Fruit fly (Drosophila melanogaster) whole organism, embryonic: ENCODE results near the gene dlp.

ENCODE experiments used
- Ada2b ChIP-seq: fragments of 200-800 bp; sonication (Bioruptor generic); IDR thresholded peaks from 2 replicates; pipeline ENCODE4 v1.3.6; 2022; ENCODE audit warnings: missing biosample characterization, missing genetic modification characterization
- B-H2 ChIP-seq: fragments of 200-800 bp; sonication (Bioruptor generic); optimal IDR thresholded peaks from 2 replicates; lab custom pipeline; 2018; ENCODE audit warnings: missing biosample characterization, mild to moderate bottlenecking, missing genetic modification characterization
- CG1024 ChIP-seq: fragments of 200-800 bp; sonication (Bioruptor generic); IDR thresholded peaks from 2 replicates; pipeline ENCODE4 v1.3.6; 2022; ENCODE audit warnings: missing biosample characterization, missing genetic modification characterization
- CG10979 ChIP-seq: fragments of 200-800 bp; sonication (Bioruptor generic); optimal IDR thresholded peaks from 2 replicates; lab custom pipeline; 2018; ENCODE audit warnings: missing biosample characterization, mild to moderate bottlenecking, missing genetic modification characterization, moderate library complexity
- CG11093 ChIP-seq: fragments of 200-800 bp; sonication (Bioruptor generic); IDR thresholded peaks from 3 replicates; pipeline ENCODE4 v1.3.6; 2022; ENCODE audit warnings: missing biosample characterization, missing genetic modification characterization
- CG12071 ChIP-seq: fragments of 200-800 bp; sonication (Bioruptor generic); optimal IDR thresholded peaks from 3 replicates; lab custom pipeline; 2018; ENCODE audit warnings: missing biosample characterization, mild to moderate bottlenecking, missing genetic modification characterization
- CG1233 ChIP-seq: fragments of 200-800 bp; sonication (Bioruptor generic); optimal IDR thresholded peaks from 4 replicates; lab custom pipeline; 2018; ENCODE audit warnings: missing biosample characterization, mild to moderate bottlenecking, missing genetic modification characterization
- CG13894 ChIP-seq: fragments of 200-800 bp; sonication (Bioruptor generic); optimal IDR thresholded peaks from 3 replicates; lab custom pipeline; 2018; ENCODE audit warnings: missing biosample characterization, mild to moderate bottlenecking, missing genetic modification characterization, moderate library complexity
- CG14710 ChIP-seq: fragments of 200-800 bp; sonication (Bioruptor generic); optimal IDR thresholded peaks from 3 replicates; lab custom pipeline; 2019; ENCODE audit warnings: missing biosample characterization, mild to moderate bottlenecking, missing genetic modification characterization, moderate library complexity
- CG15479 ChIP-seq: fragments of 200-800 bp; sonication (Bioruptor generic); optimal IDR thresholded peaks from 3 replicates; lab custom pipeline; 2019; ENCODE audit warnings: missing biosample characterization, mild to moderate bottlenecking, missing genetic modification characterization, moderate library complexity
- CG17829 ChIP-seq: fragments of 200-800 bp; optimal IDR thresholded peaks from 2 replicates; lab custom pipeline; 2019; ENCODE audit warnings: missing biosample characterization, mild to moderate bottlenecking, missing genetic modification characterization, moderate library complexity
- CG2199 ChIP-seq: fragments of 200-800 bp; sonication (Bioruptor generic); IDR thresholded peaks from 3 replicates; pipeline ENCODE4 v1.3.6; 2022; ENCODE audit warnings: missing biosample characterization, missing genetic modification characterization
- CG2712 ChIP-seq: fragments of 200-800 bp; optimal IDR thresholded peaks from 3 replicates; lab custom pipeline; 2019; ENCODE audit warnings: missing biosample characterization, mild to moderate bottlenecking, missing genetic modification characterization, moderate library complexity
- CG3838 ChIP-seq: fragments of 200-800 bp; sonication (Bioruptor generic); optimal IDR thresholded peaks from 3 replicates; lab custom pipeline; 2016; ENCODE audit warnings: missing biosample characterization, missing genetic modification characterization
- CG3995 ChIP-seq: fragments of 200-800 bp; sonication (Bioruptor generic); optimal IDR thresholded peaks from 3 replicates; lab custom pipeline; 2016; ENCODE audit warnings: missing biosample characterization, missing genetic modification characterization
- CG6175 ChIP-seq: fragments of 200-800 bp; sonication (Bioruptor generic); IDR thresholded peaks from 3 replicates; pipeline ENCODE4 v1.3.6; 2022; ENCODE audit warnings: missing biosample characterization, missing genetic modification characterization
- CG6254 ChIP-seq: fragments of 200-800 bp; sonication (Bioruptor generic); optimal IDR thresholded peaks from 3 replicates; lab custom pipeline; 2017; ENCODE audit warnings: mild to moderate bottlenecking, missing biosample characterization, missing genetic modification reagents, missing genetic modification characterization
- CG6689 ChIP-seq: fragments of 200-800 bp; sonication (Bioruptor generic); IDR thresholded peaks from 2 replicates; pipeline ENCODE4 v1.3.6; 2022; ENCODE audit warnings: missing biosample characterization, missing genetic modification characterization
- CG6854 ChIP-seq: fragments of 200-800 bp; sonication (Bioruptor generic); optimal IDR thresholded peaks from 3 replicates; lab custom pipeline; 2017; ENCODE audit warnings: missing biosample characterization, mild to moderate bottlenecking, missing genetic modification characterization
- CG9609 ChIP-seq: fragments of 200-800 bp; sonication (Bioruptor generic); optimal IDR thresholded peaks from 3 replicates; lab custom pipeline; 2016; ENCODE audit warnings: missing biosample characterization, missing genetic modification characterization
- CTCF ChIP-seq: fragments of 200-800 bp; sonication (Bioruptor generic); optimal IDR thresholded peaks from 2 replicates; lab custom pipeline; 2017; ENCODE audit warnings: missing biosample characterization, mild to moderate bottlenecking, missing genetic modification characterization, moderate library complexity
- Dbx ChIP-seq: fragments of 200-800 bp; sonication (Bioruptor generic); IDR thresholded peaks from 3 replicates; pipeline ENCODE4 v1.3.6; 2022; ENCODE audit warnings: missing biosample characterization, missing genetic modification characterization
- Ets65A ChIP-seq: fragments of 200-800 bp; sonication (Bioruptor generic); peaks from one replicate; lab custom pipeline; 2016; ENCODE audit warnings: missing biosample characterization, missing genetic modification characterization
- Hand ChIP-seq: fragments of 200-800 bp; sonication (Bioruptor generic); optimal IDR thresholded peaks from 2 replicates; lab custom pipeline; 2017; ENCODE audit warnings: mild to moderate bottlenecking, missing biosample characterization, missing genetic modification reagents, missing genetic modification characterization
- Nf-YB ChIP-seq: fragments of 200-800 bp; sonication (Bioruptor generic); optimal IDR thresholded peaks from 3 replicates; lab custom pipeline; 2019; ENCODE audit warnings: missing biosample characterization, mild to moderate bottlenecking, missing genetic modification characterization, moderate library complexity
- Pdp1 ChIP-seq, 2 experiments: fragments of 200-800 bp; sonication (Bioruptor generic); optimal IDR thresholded peaks; 3 replicates each; lab custom pipeline; 2016; ENCODE audit warnings: missing biosample characterization in 2 of 2, missing genetic modification characterization in 2 of 2, mild to moderate bottlenecking in 1 of 2, moderate library complexity in 1 of 2
- bsh ChIP-seq, 2 experiments: fragments of 200-800 bp; sonication (Bioruptor generic); optimal IDR thresholded peaks; 2 replicates each; lab custom pipeline; 2017 to 2018; ENCODE audit warnings: mild to moderate bottlenecking in 2 of 2, missing biosample characterization in 2 of 2, missing genetic modification characterization in 2 of 2, moderate library complexity in 1 of 2
- chn ChIP-seq: fragments of 200-800 bp; sonication (Bioruptor generic); optimal IDR thresholded peaks from 2 replicates; lab custom pipeline; 2016; ENCODE audit warnings: missing biosample characterization, missing genetic modification characterization
- crp ChIP-seq, 2 experiments: fragments of 200-800 bp; sonication (Bioruptor generic); optimal IDR thresholded peaks; 2 replicates in 1 of 2; 3 replicates in 1 of 2; lab custom pipeline; 2017; ENCODE audit warnings: missing biosample characterization in 2 of 2, missing genetic modification characterization in 2 of 2, mild to moderate bottlenecking in 1 of 2, moderate library complexity in 1 of 2
- dmrt11E ChIP-seq: fragments of 200-800 bp; sonication (Bioruptor generic); optimal IDR thresholded peaks from 3 replicates; lab custom pipeline; 2018; ENCODE audit warnings: missing biosample characterization, mild to moderate bottlenecking, missing genetic modification characterization, moderate library complexity
- grau ChIP-seq: fragments of 200-800 bp; optimal IDR thresholded peaks from 3 replicates; lab custom pipeline; 2019; ENCODE audit warnings: missing biosample characterization, mild to moderate bottlenecking, missing genetic modification characterization, moderate library complexity
- gro ChIP-seq: fragments of 200-800 bp; sonication (Bioruptor generic); optimal IDR thresholded peaks from 2 replicates; lab custom pipeline; 2016; ENCODE audit warnings: missing biosample characterization, missing genetic modification characterization
- hth ChIP-seq: fragments of >200 bp; optimal IDR thresholded peaks from 2 replicates; lab custom pipeline; 2017; ENCODE audit warnings: inconsistent platforms
- ind ChIP-seq: fragments of 200-800 bp; sonication (Bioruptor generic); optimal IDR thresholded peaks from 3 replicates; lab custom pipeline; 2016; ENCODE audit warnings: missing biosample characterization, missing genetic modification characterization
- jigr1 ChIP-seq: fragments of 200-800 bp; sonication (Bioruptor generic); IDR thresholded peaks from 3 replicates; pipeline ENCODE4 v1.3.6; 2022; ENCODE audit warnings: missing biosample characterization, missing genetic modification characterization
- kay ChIP-seq: fragments of 200-800 bp; sonication (Bioruptor generic); optimal IDR thresholded peaks from 2 replicates; lab custom pipeline; 2016; ENCODE audit warnings: missing biosample characterization, missing genetic modification characterization
- mam ChIP-seq: fragments of 200-800 bp; sonication (Bioruptor generic); optimal IDR thresholded peaks from 3 replicates; lab custom pipeline; 2016; ENCODE audit warnings: missing biosample characterization, missing genetic modification characterization
- nerfin-1 ChIP-seq: fragments of 200-800 bp; sonication (Bioruptor generic); optimal IDR thresholded peaks from 3 replicates; lab custom pipeline; 2019; ENCODE audit warnings: missing biosample characterization, mild to moderate bottlenecking, missing genetic modification characterization, moderate library complexity
- pita ChIP-seq: fragments of 200-800 bp; sonication (Bioruptor generic); optimal IDR thresholded peaks from 2 replicates; lab custom pipeline; 2017; ENCODE audit warnings: missing biosample characterization, mild to moderate bottlenecking, missing genetic modification characterization
- ranshi ChIP-seq: fragments of 200-800 bp; sonication (Bioruptor generic); IDR thresholded peaks from 2 replicates; pipeline ENCODE4 v1.3.6; 2022; ENCODE audit warnings: missing biosample characterization, missing genetic modification characterization
- schlank ChIP-seq: fragments of 200-800 bp; sonication (Bioruptor generic); optimal IDR thresholded peaks from 2 replicates; lab custom pipeline; 2018; ENCODE audit warnings: missing biosample characterization, mild to moderate bottlenecking, missing genetic modification characterization
- scrt ChIP-seq: fragments of 200-800 bp; sonication (Bioruptor generic); optimal IDR thresholded peaks from 2 replicates; lab custom pipeline; 2018; ENCODE audit warnings: missing biosample characterization, mild to moderate bottlenecking, missing genetic modification characterization, moderate library complexity
- seq ChIP-seq: fragments of 200-800 bp; sonication (Bioruptor generic); IDR thresholded peaks from 2 replicates; pipeline ENCODE4 v1.3.6; 2022; ENCODE audit warnings: missing biosample characterization, missing genetic modification characterization
- shn ChIP-seq: fragments of 200-800 bp; sonication (Bioruptor generic); optimal IDR thresholded peaks from 3 replicates; lab custom pipeline; 2016; ENCODE audit warnings: missing biosample characterization, missing genetic modification characterization
- toy ChIP-seq: fragments of 200-800 bp; sonication (Bioruptor generic); IDR thresholded peaks from 2 replicates; pipeline ENCODE4 v1.3.6; 2022; ENCODE audit warnings: missing biosample characterization, missing genetic modification characterization
- usp ChIP-seq: fragments of >200 bp; optimal IDR thresholded peaks from 2 replicates; lab custom pipeline; 2017; ENCODE audit warnings: missing biosample characterization, missing genetic modification characterization
- vvl ChIP-seq: fragments of 200-800 bp; sonication (Bioruptor generic); IDR thresholded peaks from 2 replicates; pipeline ENCODE4 v1.3.6; 2022; ENCODE audit warnings: missing biosample characterization, missing genetic modification characterization

Gene dlp

DNA sequence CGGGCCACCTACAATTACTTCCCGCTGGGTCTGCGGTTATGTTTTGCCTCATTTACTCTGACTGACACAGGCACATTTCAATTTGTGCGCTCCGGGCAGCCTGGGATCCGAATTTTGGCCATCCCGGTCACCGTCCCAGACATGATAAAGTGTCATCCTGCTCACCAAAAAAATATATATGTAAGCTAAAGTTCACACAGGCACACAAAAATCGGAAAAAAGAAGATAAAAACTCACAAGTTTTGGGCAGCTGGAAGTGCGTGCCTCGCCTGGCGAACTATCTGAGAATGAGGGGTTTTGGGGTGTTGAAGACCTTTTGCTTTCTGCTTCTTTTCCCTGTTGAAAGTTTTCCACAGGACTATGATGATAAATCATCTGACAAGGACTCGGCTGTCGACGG is 53.9 kb downstream of the dlp start:
- TF ChIP-seq Ets65A (GFP tag; lab: Kevin White, UChicago), result peak; percentile 77
- TF ChIP-seq CG13894 (tag; lab: Kevin White, UChicago), result peak; percentile 75
- TF ChIP-seq crp (GFP tag; optimal IDR thresholded peaks at IDR 0.05; lab: Kevin White, UChicago), result no peak

dm6 chr3L:14691047-14691446 is 58.6 kb downstream of the dlp start, which contains the start of gene gdrd:
gdrd (plus strand) TSS chr3L:14691347.
- TF ChIP-seq CG12071 (GFP tag; lab: Kevin White, UChicago), result no peak
- TF ChIP-seq kay (GFP tag; lab: Kevin White, UChicago), result no peak
- no peak for TF ChIP-seq shn (GFP tag; lab: Kevin White, UChicago)
- TF ChIP-seq toy (GFP tag; lab: Robert Waterston, UW), result no peak
- TF ChIP-seq CG6254 (GFP tag; lab: Kevin White, UChicago), result no peak
- no peak for TF ChIP-seq gro (GFP tag; lab: Kevin White, UChicago)
- no peak for TF ChIP-seq Pdp1 (GFP tag; optimal IDR thresholded peaks at IDR 0.05; lab: Kevin White, UChicago)
- TF ChIP-seq pita, result no peak
- no peak for TF ChIP-seq Dbx (GFP tag; lab: Robert Waterston, UW)
- no peak for TF ChIP-seq CG1024

DNA sequence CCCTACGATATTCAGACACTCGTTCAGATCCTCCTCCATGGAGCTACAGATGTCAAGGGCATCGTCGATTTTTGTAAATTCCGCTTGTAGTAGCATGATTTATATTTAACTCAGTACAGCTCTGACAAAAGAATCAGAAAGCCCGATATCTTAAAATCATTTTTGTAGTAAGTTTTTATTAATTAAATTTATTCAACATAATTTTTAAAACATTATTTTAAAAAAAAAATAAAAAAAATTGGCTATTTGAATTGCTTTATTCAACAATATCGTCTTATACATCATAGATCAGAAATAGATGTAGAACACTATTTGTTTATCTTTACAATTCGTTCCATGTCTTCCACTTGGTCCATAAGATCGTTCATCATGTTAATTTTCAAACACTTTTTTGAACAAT is 64.6 kb downstream of the dlp start, which contains the start of gene CG13474:
TSS of gene CG13474 (minus strand) at position 101 of the 400 bp plus-strand sequence.
- TF ChIP-seq CG6854, result no peak
- TF ChIP-seq mam (GFP tag; lab: Kevin White, UChicago), result no peak
- no peak for TF ChIP-seq jigr1 (GFP tag; lab: Robert Waterston, UW)
- TF ChIP-seq ind (GFP tag; lab: Kevin White, UChicago), result no peak
- no peak for TF ChIP-seq CG9609 (GFP tag; lab: Kevin White, UChicago)
- no peak for TF ChIP-seq CG1024
- TF ChIP-seq CG6689 (GFP tag; lab: Robert Waterston, UW), result no peak
- TF ChIP-seq Hand (GFP tag; lab: Kevin White, UChicago), result no peak
- no peak for TF ChIP-seq ranshi (GFP tag; lab: Robert Waterston, UW)
- TF ChIP-seq, all 482 proteins: peak for 0

- no peak for TF ChIP-seq B-H2 (GFP tag; lab: Kevin White, UChicago)
- TF ChIP-seq CG17829, result no peak
- TF ChIP-seq Nf-YB, result no peak
- TF ChIP-seq seq (GFP tag; lab: Robert Waterston, UW), result no peak
- no peak for TF ChIP-seq nerfin-1 (tag; lab: Kevin White, UChicago)
- TF ChIP-seq CG2712, result no peak
- TF ChIP-seq CG2199 (GFP tag; lab: Robert Waterston, UW), result no peak
- no peak for TF ChIP-seq CG3838 (GFP tag; lab: Kevin White, UChicago)
- no peak for TF ChIP-seq chn (GFP tag; lab: Kevin White, UChicago)
- TF ChIP-seq CG6175, result no peak
- TF ChIP-seq usp (GFP tag; lab: Kevin White, UChicago), result no peak
These were observed 69.2 kb downstream of the dlp start, which contains the start of gene CG17177 for dm6 chr3L:14701578-14701977. CG17177 (minus strand) TSS chr3L:14701678.

DNA sequence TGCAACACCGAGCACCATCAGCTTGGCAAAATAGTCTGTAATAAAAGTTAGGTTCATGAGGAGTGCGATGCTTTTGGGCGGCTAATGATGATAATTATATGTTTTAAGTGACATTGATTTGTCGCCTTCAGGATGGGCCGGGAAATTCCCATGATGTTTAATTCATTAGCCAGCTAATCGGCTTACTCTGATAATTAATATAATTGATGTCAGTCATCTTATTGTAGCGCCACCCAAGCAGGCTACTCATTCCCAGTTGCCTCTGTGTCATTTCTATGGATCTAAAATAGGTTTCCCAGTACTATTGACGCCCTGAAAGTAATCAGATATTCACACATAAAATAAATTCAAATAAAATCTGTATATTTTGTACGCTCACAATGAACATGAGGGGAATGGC is 72.8 kb downstream of the dlp start, which contains the start of gene CG13476:
TSS of gene CG13476 (plus strand) at position 301 of the 400 bp plus-strand sequence.
- no peak for TF ChIP-seq Ada2b (GFP tag; lab: Robert Waterston, UW)
- no peak for TF ChIP-seq scrt (GFP tag; lab: Kevin White, UChicago)
- TF ChIP-seq CG14710 (tag; lab: Kevin White, UChicago), result no peak
- no peak for TF ChIP-seq CTCF (GFP tag; lab: Kevin White, UChicago)
- TF ChIP-seq CG15479 (GFP tag; lab: Kevin White, UChicago), result no peak
- TF ChIP-seq vvl, result no peak
- TF ChIP-seq bsh (GFP tag; optimal IDR thresholded peaks at IDR 0.05; lab: Kevin White, UChicago), result no peak
- no peak for TF ChIP-seq hth
- TF ChIP-seq dmrt11E (tag; lab: Kevin White, UChicago), result no peak
- TF ChIP-seq CG1233 (GFP tag; lab: Kevin White, UChicago), result no peak
- TF ChIP-seq schlank (tag; lab: Kevin White, UChicago), result no peak
- no peak for TF ChIP-seq grau
- no peak for TF ChIP-seq CG10979 (tag; lab: Kevin White, UChicago)
- no peak for TF ChIP-seq CG11093 (GFP tag; lab: Robert Waterston, UW)
- no peak for TF ChIP-seq CG3995 (GFP tag; lab: Kevin White, UChicago)
- no peak for TF ChIP-seq B-H2 (GFP tag; lab: Kevin White, UChicago)
